Worm (Caenorhabditis elegans): ENCODE results near the gene M03A1.3.

- TF ChIP-seq tab-1 (GFP tag; IDR thresholded peaks at IDR 0.05) (no peak), ztf-29 (GFP tag; IDR thresholded peaks at IDR 0.05) (no peak), ref-1 (GFP tag; conservative IDR thresholded peaks at IDR 0.05) (no peak), flt-1 (GFP tag; IDR thresholded peaks at IDR 0.05) (no peak), cog-1 (tag; optimal IDR thresholded peaks at IDR 0.05) (no peak), med-1 (GFP tag; optimal IDR thresholded peaks at IDR 0.05; ENCODE audit: insufficient read depth) (no peak), klf-2 (GFP tag; conservative IDR thresholded peaks at IDR 0.05) (no peak)
Measured at ce11 chrII:4573084-4573483, 15.5 kb downstream of the M03A1.3 start.

Data from whole organism, midembryonic.